Worm (Caenorhabditis elegans): Measurements from ENCODE around the gene nhr-6.
A peak's percentile ranks its signal among the peaks of the same experiment; 100 is the strongest.

The nhr-6 gene

ce11 chrIII:3543071-3543470 lies 30.3 kb upstream of the nhr-6 start:
- TF ChIP-seq lin-32 (GFP tag; optimal IDR thresholded peaks at IDR 0.05) (peak; percentile 48), ceh-43 (GFP tag; optimal IDR thresholded peaks at IDR 0.05) (no peak), ham-2 (GFP tag; optimal IDR thresholded peaks at IDR 0.05) (no peak), sem-2 (GFP tag; optimal IDR thresholded peaks at IDR 0.05) (no peak), mep-1 (tag; optimal IDR thresholded peaks at IDR 0.05) (no peak), ces-1 (GFP tag; optimal IDR thresholded peaks at IDR 0.05) (peak; percentile 98), mls-2 (tag; optimal IDR thresholded peaks at IDR 0.05) (no peak), unc-62 (GFP tag; optimal IDR thresholded peaks at IDR 0.05) (peak; percentile 56), flh-1 (GFP tag; optimal IDR thresholded peaks at IDR 0.05) (no peak), cnd-1 (tag; optimal IDR thresholded peaks at IDR 0.05) (peak; percentile 83), elt-1 (tag; optimal IDR thresholded peaks at IDR 0.05; ENCODE audit: borderline replicate concordance, insufficient read depth) (no peak)

- TF ChIP-seq blmp-1 (tag; optimal IDR thresholded peaks at IDR 0.05) (no peak), sptf-1 (tag; optimal IDR thresholded peaks at IDR 0.05) (no peak), mab-5 (tag; optimal IDR thresholded peaks at IDR 0.05) (no peak), nhr-2 (tag; optimal IDR thresholded peaks at IDR 0.05) (no peak), ceh-43 (GFP tag; optimal IDR thresholded peaks at IDR 0.05) (no peak), zip-8 (tag; optimal IDR thresholded peaks at IDR 0.05) (peak; percentile 9), ham-2 (GFP tag; optimal IDR thresholded peaks at IDR 0.05) (no peak)
These were observed 27.1 kb upstream of the nhr-6 start, which contains the start of gene C54C6.7 for ce11 chrIII:3546323-3546722. Gene C54C6.7 (minus strand): TSS chrIII:3546423.

ce11 chrIII:3548017-3548416 lies 25.4 kb upstream of the nhr-6 start, which contains the start of gene C54C6.11:
Gene C54C6.11 (plus strand): TSS chrIII:3548317.
- no peak for TF ChIP-seq mep-1 (tag; optimal IDR thresholded peaks at IDR 0.05)
- no peak for TF ChIP-seq lin-32 (GFP tag; optimal IDR thresholded peaks at IDR 0.05)
- TF ChIP-seq pha-4 (tag; optimal IDR thresholded peaks at IDR 0.05), result no peak
- no peak for TF ChIP-seq nhr-12 (tag; optimal IDR thresholded peaks at IDR 0.05)
- no peak for TF ChIP-seq tbx-8 (GFP tag; optimal IDR thresholded peaks at IDR 0.05)
- TF ChIP-seq drap-1 (GFP tag; optimal IDR thresholded peaks at IDR 0.05), result no peak
- TF ChIP-seq lin-13 (tag; optimal IDR thresholded peaks at IDR 0.05), result no peak
- no peak for TF ChIP-seq nhr-2 (tag; optimal IDR thresholded peaks at IDR 0.05)
- no peak for TF ChIP-seq bed-3 (GFP tag; optimal IDR thresholded peaks at IDR 0.05)
- TF ChIP-seq zip-8 (tag; optimal IDR thresholded peaks at IDR 0.05), result no peak
- no peak for TF ChIP-seq nhr-237 (tag; optimal IDR thresholded peaks at IDR 0.05)
- TF ChIP-seq elt-3 (tag; optimal IDR thresholded peaks at IDR 0.05), result no peak
- TF ChIP-seq ham-2 (GFP tag; optimal IDR thresholded peaks at IDR 0.05), result no peak
- TF ChIP-seq sem-2 (GFP tag; optimal IDR thresholded peaks at IDR 0.05), result no peak

DNA sequence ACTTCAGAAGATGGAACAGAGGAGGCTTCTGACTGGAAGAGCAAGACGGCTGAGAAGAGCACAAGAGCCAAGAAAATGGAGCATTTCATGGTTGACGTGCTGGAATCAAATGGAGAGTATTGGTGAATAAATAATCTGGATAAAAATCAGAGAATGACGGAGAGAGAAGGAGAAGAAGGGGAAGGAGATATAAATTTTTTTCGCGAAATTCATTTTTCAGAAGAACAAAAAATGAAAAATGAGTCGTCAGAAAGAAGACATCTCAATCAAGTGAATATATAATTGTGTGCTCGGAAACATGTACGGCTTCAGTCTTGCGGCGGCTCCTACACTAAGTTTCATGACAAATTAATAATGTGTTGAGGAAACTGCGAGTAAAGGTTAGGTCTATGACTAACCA lies 23.6 kb upstream of the nhr-6 start, which contains the start of gene C54C6.5:
TSS of gene C54C6.5 (minus strand) at position 101 of the 400 bp plus-strand sequence.
- TF ChIP-seq nhr-12 (tag; optimal IDR thresholded peaks at IDR 0.05) (no peak), nhr-237 (tag; optimal IDR thresholded peaks at IDR 0.05) (no peak), lin-32 (GFP tag; optimal IDR thresholded peaks at IDR 0.05) (no peak), pha-4 (tag; optimal IDR thresholded peaks at IDR 0.05) (no peak), ces-1 (GFP tag; optimal IDR thresholded peaks at IDR 0.05) (no peak), unc-62 (GFP tag; optimal IDR thresholded peaks at IDR 0.05) (no peak), zip-8 (tag; optimal IDR thresholded peaks at IDR 0.05) (no peak), snpc-4 (tag; optimal IDR thresholded peaks at IDR 0.05) (no peak), ztf-11 (tag; optimal IDR thresholded peaks at IDR 0.05) (no peak), ceh-43 (GFP tag; optimal IDR thresholded peaks at IDR 0.05) (no peak), unc-39 (tag; optimal IDR thresholded peaks at IDR 0.05) (no peak), elt-3 (tag; optimal IDR thresholded peaks at IDR 0.05) (no peak), blmp-1 (tag; optimal IDR thresholded peaks at IDR 0.05) (no peak), lin-13 (tag; optimal IDR thresholded peaks at IDR 0.05) (no peak), bed-3 (GFP tag; optimal IDR thresholded peaks at IDR 0.05) (no peak), nhr-2 (tag; optimal IDR thresholded peaks at IDR 0.05) (no peak), flh-1 (GFP tag; optimal IDR thresholded peaks at IDR 0.05) (no peak), nhr-28 (tag; optimal IDR thresholded peaks at IDR 0.05) (no peak), mls-2 (tag; optimal IDR thresholded peaks at IDR 0.05) (no peak)

ce11 chrIII:3550364-3550763 lies 23.0 kb upstream of the nhr-6 start:
- no peak for TF ChIP-seq nhr-2 (tag; optimal IDR thresholded peaks at IDR 0.05)
- TF ChIP-seq tbx-8 (GFP tag; optimal IDR thresholded peaks at IDR 0.05), result no peak

DNA sequence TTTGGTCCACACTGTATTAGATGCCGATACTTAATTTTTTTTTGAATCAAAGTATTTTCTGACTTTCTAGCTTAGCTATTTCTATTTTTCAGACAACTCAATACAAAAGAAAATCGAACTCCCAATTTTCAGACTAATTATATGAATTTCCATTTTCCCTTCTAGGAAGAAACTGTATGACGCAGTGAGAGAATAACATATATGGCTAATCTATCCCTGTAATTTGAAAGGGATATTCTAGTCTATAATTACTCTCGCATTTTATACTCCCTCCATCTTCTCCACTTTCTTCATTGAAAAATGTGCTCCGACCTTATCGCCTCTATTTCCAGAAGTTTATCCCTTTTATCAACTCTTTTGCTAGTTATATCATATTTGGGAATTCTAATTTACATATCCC lies 20.0 kb upstream of the nhr-6 start, which contains the start of gene C54C6.4:
TSS of gene C54C6.4 (plus strand) at position 301 of the 400 bp plus-strand sequence.
- no peak for TF ChIP-seq lsy-2 (tag; optimal IDR thresholded peaks at IDR 0.05)
- TF ChIP-seq elt-3 (tag; optimal IDR thresholded peaks at IDR 0.05), result no peak
- TF ChIP-seq M03D4.4 (tag; optimal IDR thresholded peaks at IDR 0.05), result no peak
- TF ChIP-seq ztf-11 (tag; optimal IDR thresholded peaks at IDR 0.05), result no peak

All from whole organism, mixed stage, embryonic.